Worm (Caenorhabditis elegans): ENCODE results near the gene col-103.

Gene col-103

DNA sequence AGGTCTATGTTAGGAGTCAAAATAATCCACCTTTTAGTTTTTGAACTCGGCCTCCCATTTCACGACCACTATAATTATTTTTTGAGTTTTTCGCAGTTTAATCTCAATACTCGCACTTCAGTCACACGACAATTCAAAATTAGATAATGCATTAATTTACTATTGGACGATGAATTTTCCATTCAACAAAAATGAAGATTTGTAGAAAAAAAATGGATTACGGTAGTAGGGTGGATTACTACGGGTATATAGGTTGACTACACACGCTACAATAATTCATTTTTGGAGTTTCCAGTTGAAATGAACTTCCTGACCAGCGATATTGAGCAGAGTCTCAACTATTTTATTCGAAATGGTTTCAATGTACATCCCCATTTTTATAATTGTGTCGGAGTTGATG lies 7.1 kb downstream of the col-103 start, which contains the start of gene srt-23:
srt-23 (plus strand) TSS at position 301 of the 400 bp plus-strand sequence.
- no peak for TF ChIP-seq lin-15B (tag; optimal IDR thresholded peaks at IDR 0.05)
- TF ChIP-seq pqm-1 (tag; optimal IDR thresholded peaks at IDR 0.05) = no peak
- no peak for TF ChIP-seq nfya-1 (tag; optimal IDR thresholded peaks at IDR 0.05; ENCODE audit: insufficient read depth)
- no peak for TF ChIP-seq nhr-12 (tag; optimal IDR thresholded peaks at IDR 0.05)

DNA sequence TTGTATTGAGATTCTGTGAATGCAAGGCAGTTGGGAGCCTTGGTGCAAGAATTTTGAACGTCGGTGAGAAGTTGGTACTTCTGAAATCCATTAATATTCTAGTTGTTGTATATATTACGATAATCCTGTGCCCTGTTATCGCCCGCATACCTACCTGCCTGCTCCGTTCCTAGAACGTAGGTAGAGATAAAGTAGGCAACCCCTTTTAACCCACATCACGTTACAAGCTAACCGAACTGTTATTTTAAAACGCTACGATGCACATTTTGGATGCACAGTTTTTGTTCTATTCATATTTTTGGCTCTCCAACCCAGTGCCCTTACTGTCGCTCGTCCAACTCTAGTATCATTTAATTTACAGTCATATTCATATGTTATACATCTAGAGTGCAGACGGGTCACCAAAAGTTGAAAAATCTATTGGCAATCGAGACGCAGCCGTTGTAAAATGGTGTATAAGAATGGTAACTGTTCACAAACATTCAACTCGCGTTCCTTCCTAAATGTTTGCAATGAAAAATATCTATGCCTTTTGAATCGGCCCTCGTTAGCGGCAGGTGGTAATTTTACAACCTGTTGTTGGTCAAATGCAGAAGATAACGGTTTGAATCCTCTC lies 9.0 kb downstream of the col-103 start:
- TF ChIP-seq nhr-23 (tag; optimal IDR thresholded peaks at IDR 0.05) = no peak
- no peak for TF ChIP-seq lsy-12 (tag; optimal IDR thresholded peaks at IDR 0.05)
- no peak for TF ChIP-seq nhr-25 (tag; optimal IDR thresholded peaks at IDR 0.05)
- TF ChIP-seq eor-1 (tag; optimal IDR thresholded peaks at IDR 0.05) = no peak
- no peak for TF ChIP-seq fkh-10 (GFP tag; optimal IDR thresholded peaks at IDR 0.05)
- no peak for TF ChIP-seq unc-39 (tag; optimal IDR thresholded peaks at IDR 0.05)
- no peak for TF ChIP-seq hmg-11 (tag; optimal IDR thresholded peaks at IDR 0.05)
- no peak for TF ChIP-seq skn-1 (tag; optimal IDR thresholded peaks at IDR 0.05)
- TF ChIP-seq egl-5 (tag; optimal IDR thresholded peaks at IDR 0.05) = no peak
- no peak for TF ChIP-seq lin-39 (tag; optimal IDR thresholded peaks at IDR 0.05)
- TF ChIP-seq ZK546.5 (tag; optimal IDR thresholded peaks at IDR 0.05) = no peak
- no peak for TF ChIP-seq unc-62 (GFP tag; optimal IDR thresholded peaks at IDR 0.05)
- TF ChIP-seq elt-3 (tag; optimal IDR thresholded peaks at IDR 0.05) = no peak
- TF ChIP-seq ama-1 (optimal IDR thresholded peaks at IDR 0.05) = no peak
- TF ChIP-seq aly-2 (tag; optimal IDR thresholded peaks at IDR 0.05) = no peak
- no peak for TF ChIP-seq nfya-1 (tag; optimal IDR thresholded peaks at IDR 0.05; ENCODE audit: insufficient read depth)
- no peak for TF ChIP-seq egl-27 (tag; optimal IDR thresholded peaks at IDR 0.05)
- no peak for TF ChIP-seq fkh-2 (tag; optimal IDR thresholded peaks at IDR 0.05)
- TF ChIP-seq R02D3.7 (tag; optimal IDR thresholded peaks at IDR 0.05) = no peak
- no peak for TF ChIP-seq nhr-76 (tag; optimal IDR thresholded peaks at IDR 0.05)

DNA sequence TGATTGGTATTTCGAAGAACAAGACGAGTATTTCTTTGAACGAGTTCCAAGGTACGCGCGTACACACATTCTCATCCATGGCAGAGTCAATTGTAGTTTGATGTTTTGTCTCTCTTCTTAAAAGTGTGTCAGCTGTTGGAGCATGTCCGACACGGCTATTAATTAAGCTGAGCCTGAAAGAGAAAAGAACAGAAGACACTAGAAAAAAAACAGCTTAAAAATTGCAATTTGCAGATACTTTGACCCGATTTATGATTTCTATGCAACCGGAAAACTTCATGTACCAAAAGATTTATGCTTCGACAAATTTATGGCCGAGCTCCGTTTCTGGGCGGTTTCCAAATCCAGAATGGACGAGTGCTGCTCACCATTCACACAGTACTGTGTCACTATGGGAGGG lies 13.9 kb downstream of the col-103 start:
- TF ChIP-seq ztf-11 (tag; optimal IDR thresholded peaks at IDR 0.05) = no peak
- no peak for TF ChIP-seq ama-1 (optimal IDR thresholded peaks at IDR 0.05)
- TF ChIP-seq hmg-11 (tag; optimal IDR thresholded peaks at IDR 0.05) = no peak
- no peak for TF ChIP-seq nhr-11 (tag; optimal IDR thresholded peaks at IDR 0.05)
- TF ChIP-seq fkh-2 (tag; optimal IDR thresholded peaks at IDR 0.05) = no peak

DNA sequence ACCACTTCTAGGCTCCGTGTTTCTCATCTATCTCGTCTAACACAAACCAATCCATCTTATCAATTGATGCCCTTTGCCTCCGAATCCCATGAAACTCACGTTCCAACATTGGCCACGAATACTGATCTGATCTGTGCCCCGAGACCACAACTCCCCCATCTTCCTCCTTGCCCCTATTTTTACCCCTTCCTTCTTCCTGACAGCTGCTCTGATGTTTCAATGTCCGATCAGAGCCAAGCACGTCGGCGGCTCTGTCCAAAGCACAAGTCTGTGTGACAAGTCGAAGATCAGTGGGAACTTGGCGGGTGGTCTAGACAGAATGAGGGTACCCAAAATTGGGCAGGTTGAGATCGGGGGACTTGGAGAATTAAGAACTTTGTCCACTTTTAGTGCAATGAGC lies 17.1 kb downstream of the col-103 start:
- TF ChIP-seq elt-1 (tag; optimal IDR thresholded peaks at IDR 0.05) = no peak
- TF ChIP-seq mml-1 (tag; optimal IDR thresholded peaks at IDR 0.05) = no peak
- TF ChIP-seq ztf-4 (tag; optimal IDR thresholded peaks at IDR 0.05) = no peak
- TF ChIP-seq hmg-11 (tag; optimal IDR thresholded peaks at IDR 0.05) = no peak
- no peak for TF ChIP-seq egl-5 (tag; optimal IDR thresholded peaks at IDR 0.05)
- no peak for TF ChIP-seq elt-2 (tag; optimal IDR thresholded peaks at IDR 0.05)
- TF ChIP-seq eor-1 (tag; optimal IDR thresholded peaks at IDR 0.05) = no peak
- no peak for TF ChIP-seq zag-1 (tag; optimal IDR thresholded peaks at IDR 0.05)

DNA sequence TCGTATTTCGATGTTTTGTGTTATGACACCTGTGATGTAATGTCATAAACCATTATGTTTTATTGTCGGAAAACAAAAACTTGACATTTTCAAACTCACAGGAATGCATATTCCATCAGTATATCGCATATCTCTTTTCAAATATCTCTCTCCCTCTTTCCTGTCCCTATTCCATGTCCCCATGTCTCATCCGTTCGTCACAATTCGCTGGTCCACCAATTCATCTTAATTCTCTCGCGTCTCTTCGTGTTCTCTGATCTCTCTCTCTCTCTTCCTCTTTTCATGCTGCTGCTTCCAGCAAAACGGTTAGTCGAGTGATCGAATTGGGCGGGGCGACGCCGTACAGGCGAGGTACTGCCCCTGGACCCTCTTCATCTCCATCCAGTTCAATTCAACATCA lies 21.6 kb downstream of the col-103 start:
- TF ChIP-seq nhr-77 (tag; optimal IDR thresholded peaks at IDR 0.05) = no peak
- TF ChIP-seq nhr-43 (tag; optimal IDR thresholded peaks at IDR 0.05; ENCODE audit: poor library complexity, severe bottlenecking) = no peak
- no peak for TF ChIP-seq nhr-23 (tag; optimal IDR thresholded peaks at IDR 0.05)
- TF ChIP-seq nhr-11 (tag; optimal IDR thresholded peaks at IDR 0.05) = no peak
- TF ChIP-seq ceh-16 (tag; optimal IDR thresholded peaks at IDR 0.05) = no peak
- TF ChIP-seq mdl-1 (tag; optimal IDR thresholded peaks at IDR 0.05) = no peak
- TF ChIP-seq hmg-11 (tag; optimal IDR thresholded peaks at IDR 0.05) = no peak
- TF ChIP-seq lin-15B (tag; optimal IDR thresholded peaks at IDR 0.05) = no peak
- no peak for TF ChIP-seq nhr-12 (tag; optimal IDR thresholded peaks at IDR 0.05)

Data from whole organism, L3 larva.